Worm (Caenorhabditis elegans) whole organism, young adult: Measurements from ENCODE around the gene K08H2.3.

Experiments
- B0035.1 ChIP-seq: sonication (generic microtip); optimal IDR thresholded peaks from 2 replicates; lab custom pipeline; 2016; ENCODE audit warnings: missing genetic modification characterization, mild to moderate bottlenecking, missing compliant biosample characterization, missing genotype, missing genetic modification reagents
- F49E8.2 ChIP-seq: sonication (generic microtip); optimal IDR thresholded peaks from 3 replicates; lab custom pipeline; 2017; ENCODE audit warnings: missing genetic modification characterization, mild to moderate bottlenecking, missing compliant biosample characterization, antibody characterized with exemption, moderate library complexity; ENCODE audit not compliant: insufficient read depth
- F57A8.1 ChIP-seq: fragments of 200-800 bp; sonication (Bioruptor generic); optimal IDR thresholded peaks from 2 replicates; lab custom pipeline; 2018; ENCODE audit warnings: mild to moderate bottlenecking, missing genetic modification characterization, moderate library complexity, missing compliant biosample characterization
- Y53F4B.3 ChIP-seq: fragments of 200-800 bp; sonication (Bioruptor generic); IDR thresholded peaks from 2 replicates; pipeline ENCODE4 v1.3.6; 2022; ENCODE audit warnings: missing genetic modification reagents, missing genetic modification characterization, missing compliant biosample characterization
- Y53G8AR.9 ChIP-seq: fragments of 200-800 bp; sonication (Bioruptor generic); conservative IDR thresholded peaks from 2 replicates; pipeline ENCODE4 v1.3.6; 2022; ENCODE audit warnings: missing genetic modification reagents, missing genetic modification characterization, missing compliant biosample characterization
- Y79H2A.3 ChIP-seq: fragments of 200-800 bp; sonication (Bioruptor generic); conservative IDR thresholded peaks from 2 replicates; pipeline ENCODE4 v1.3.6; 2022; ENCODE audit warnings: missing genetic modification reagents, missing genetic modification characterization, missing compliant biosample characterization
- ZK185.1 ChIP-seq: sonication (generic microtip); optimal IDR thresholded peaks from 2 replicates; lab custom pipeline; 2016; ENCODE audit warnings: mild to moderate bottlenecking, missing genetic modification characterization, missing compliant biosample characterization; ENCODE audit not compliant: poor library complexity, severe bottlenecking
- ama-1 ChIP-seq, 3 experiments: fragments of 150-350 bp in 1 of 3; sonication (generic microtip) in 2 of 3; optimal IDR thresholded peaks; 2 replicates each; lab custom pipeline; 2014 to 2018; ENCODE audit warnings: missing biosample characterization in 2 of 3, missing genetic modification characterization in 2 of 3, missing genetic modification reagents in 2 of 3
- attf-6 ChIP-seq: fragments of 200-800 bp; sonication (Bioruptor generic); IDR thresholded peaks from 2 replicates; pipeline ENCODE4 v1.3.6; 2022; ENCODE audit warnings: missing genetic modification reagents, missing genetic modification characterization, missing compliant biosample characterization
- bed-1 ChIP-seq: fragments of 200-800 bp; sonication (Bioruptor generic); IDR thresholded peaks from 2 replicates; pipeline ENCODE4 v1.3.6; 2022; ENCODE audit warnings: missing genetic modification reagents, missing genetic modification characterization, missing compliant biosample characterization
- cebp-1 ChIP-seq, 2 experiments: fragments of 200-800 bp in 1 of 2; sonication (Bioruptor generic) in 1 of 2; sonication (generic microtip) in 1 of 2; IDR thresholded peaks in 1 of 2; optimal IDR thresholded peaks in 1 of 2; 2 replicates each; pipeline versions ENCODE4 v1.3.6 to Lab custom; 2017 to 2022; ENCODE audit warnings: missing compliant biosample characterization in 2 of 2, missing genetic modification characterization in 2 of 2, mild to moderate bottlenecking in 1 of 2, missing genetic modification reagents in 1 of 2, moderate library complexity in 1 of 2
- ceh-27 ChIP-seq: fragments of 200-800 bp; sonication (Bioruptor generic); optimal IDR thresholded peaks from 2 replicates; lab custom pipeline; 2018; ENCODE audit warnings: mild to moderate bottlenecking, missing genetic modification characterization, moderate library complexity, missing compliant biosample characterization
- ceh-79 ChIP-seq: sonication (generic microtip); optimal IDR thresholded peaks from 2 replicates; lab custom pipeline; 2017; ENCODE audit warnings: mild to moderate bottlenecking, missing genetic modification characterization, missing compliant biosample characterization
- ceh-91 ChIP-seq: fragments of 200-800 bp; sonication (Bioruptor generic); IDR thresholded peaks from 2 replicates; pipeline ENCODE4 v1.3.6; 2022; ENCODE audit warnings: missing genetic modification reagents, missing genetic modification characterization, missing compliant biosample characterization
- dox-1 ChIP-seq: fragments of 200-800 bp; sonication (Bioruptor generic); IDR thresholded peaks from 2 replicates; pipeline ENCODE4 v1.3.6; 2022; ENCODE audit warnings: missing genetic modification reagents, missing genetic modification characterization, missing compliant biosample characterization
- dpff-1 ChIP-seq: sonication (generic microtip); optimal IDR thresholded peaks from 2 replicates; lab custom pipeline; 2017; ENCODE audit warnings: mild to moderate bottlenecking, missing genetic modification characterization, missing compliant biosample characterization
- efl-1 ChIP-seq: fragments of 150-350 bp; optimal IDR thresholded peaks from 2 replicates; lab custom pipeline; 2014; ENCODE audit warnings: missing biosample characterization, missing genetic modification reagents, missing genetic modification characterization
- ekl-4 ChIP-seq: fragments of 200-800 bp; sonication (Bioruptor generic); IDR thresholded peaks from 2 replicates; pipeline ENCODE4 v1.3.6; 2022; ENCODE audit warnings: missing genetic modification reagents, missing genetic modification characterization, missing compliant biosample characterization
- hmg-20 ChIP-seq: fragments of 200-800 bp; sonication (Bioruptor generic); IDR thresholded peaks from 2 replicates; pipeline ENCODE4 v1.3.6; 2022; ENCODE audit warnings: missing genetic modification reagents, missing genetic modification characterization, missing compliant biosample characterization
- hrde-1 ChIP-seq: sonication (generic microtip); optimal IDR thresholded peaks from 2 replicates; lab custom pipeline; 2016; ENCODE audit warnings: missing genetic modification characterization, mild to moderate bottlenecking, missing compliant biosample characterization, moderate library complexity, missing genotype, missing genetic modification reagents, borderline replicate concordance
- lag-1 ChIP-seq: fragments of 200-800 bp; sonication (Bioruptor generic); IDR thresholded peaks from 2 replicates; pipeline ENCODE4 v1.3.6; 2022; ENCODE audit warnings: missing genetic modification reagents, missing genetic modification characterization, missing compliant biosample characterization
- let-607 ChIP-seq, 2 experiments: fragments of 200-800 bp in 1 of 2; sonication (Bioruptor generic) in 1 of 2; sonication (generic microtip) in 1 of 2; optimal IDR thresholded peaks; 2 replicates each; lab custom pipeline; 2016 to 2018; ENCODE audit warnings: mild to moderate bottlenecking in 2 of 2, missing compliant biosample characterization in 2 of 2, missing genetic modification characterization in 2 of 2, moderate library complexity in 2 of 2, missing genotype in 1 of 2
- lsy-27 ChIP-seq: sonication (generic microtip); optimal IDR thresholded peaks from 2 replicates; lab custom pipeline; 2017; ENCODE audit warnings: missing genetic modification characterization, mild to moderate bottlenecking, missing compliant biosample characterization, antibody characterized with exemption, missing genotype, borderline replicate concordance; ENCODE audit not compliant: insufficient read depth
- madf-8 ChIP-seq: fragments of 200-800 bp; sonication (Bioruptor generic); conservative IDR thresholded peaks from 2 replicates; pipeline ENCODE4 v1.3.6; 2022; ENCODE audit warnings: missing genetic modification reagents, missing genetic modification characterization, missing compliant biosample characterization
- mel-28 ChIP-seq: sonication (generic microtip); optimal IDR thresholded peaks from 2 replicates; lab custom pipeline; 2016; ENCODE audit warnings: borderline replicate concordance, mild to moderate bottlenecking, missing genetic modification characterization, missing compliant biosample characterization
- nhr-27 ChIP-seq: fragments of 200-800 bp; sonication (Bioruptor generic); optimal IDR thresholded peaks from 2 replicates; lab custom pipeline; 2018; ENCODE audit warnings: mild to moderate bottlenecking, missing genetic modification characterization, moderate library complexity, missing compliant biosample characterization
- nhr-80 ChIP-seq: sonication (generic microtip); optimal IDR thresholded peaks from 2 replicates; lab custom pipeline; 2016; ENCODE audit warnings: missing genetic modification characterization, missing compliant biosample characterization
- pbrm-1 ChIP-seq: fragments of 200-800 bp; sonication (Bioruptor generic); IDR thresholded peaks from 2 replicates; pipeline ENCODE4 v1.3.6; 2022; ENCODE audit warnings: missing genetic modification reagents, missing genetic modification characterization, missing compliant biosample characterization
- repo-1 ChIP-seq: sonication (generic microtip); optimal IDR thresholded peaks from 2 replicates; lab custom pipeline; 2017; ENCODE audit warnings: mild to moderate bottlenecking, missing genetic modification characterization, missing compliant biosample characterization
- snpc-1.3 ChIP-seq: sonication (generic microtip); optimal IDR thresholded peaks from 2 replicates; lab custom pipeline; 2017; ENCODE audit warnings: missing genetic modification characterization, mild to moderate bottlenecking, missing compliant biosample characterization, antibody characterized with exemption, moderate library complexity, missing genotype, missing genetic modification reagents; ENCODE audit not compliant: insufficient read depth
- snpc-3.4 ChIP-seq: sonication (generic microtip); optimal IDR thresholded peaks from 2 replicates; lab custom pipeline; 2017; ENCODE audit warnings: missing genetic modification characterization, mild to moderate bottlenecking, missing compliant biosample characterization, antibody characterized with exemption, moderate library complexity, missing genotype, missing genetic modification reagents
- sptf-2 ChIP-seq: fragments of 200-800 bp; sonication (Bioruptor generic); optimal IDR thresholded peaks from 2 replicates; lab custom pipeline; 2018; ENCODE audit warnings: mild to moderate bottlenecking, missing genetic modification characterization, missing compliant biosample characterization
- tbp1 ChIP-seq: fragments of 200-800 bp; sonication (Bioruptor generic); optimal IDR thresholded peaks from 2 replicates; lab custom pipeline; 2018; ENCODE audit warnings: mild to moderate bottlenecking, missing genetic modification characterization, missing compliant biosample characterization
- tbx-9 ChIP-seq: sonication (generic microtip); optimal IDR thresholded peaks from 2 replicates; lab custom pipeline; 2016; ENCODE audit warnings: borderline replicate concordance, missing genetic modification characterization, inconsistent platforms, missing compliant biosample characterization
- unc-62 ChIP-seq: fragments of 150-350 bp; optimal IDR thresholded peaks from 2 replicates; lab custom pipeline; 2014; ENCODE audit warnings: missing biosample characterization, missing genetic modification reagents, missing genetic modification characterization
- zim-3 ChIP-seq: sonication (generic microtip); optimal IDR thresholded peaks from 2 replicates; lab custom pipeline; 2017; ENCODE audit warnings: mild to moderate bottlenecking, missing genetic modification characterization, moderate library complexity, missing compliant biosample characterization
- ztf-18 ChIP-seq: sonication (generic microtip); optimal IDR thresholded peaks from 2 replicates; lab custom pipeline; 2016; ENCODE audit warnings: missing genotype, mild to moderate bottlenecking, missing genetic modification characterization, missing compliant biosample characterization
- ztf-22 ChIP-seq: fragments of 200-800 bp; sonication (Bioruptor generic); optimal IDR thresholded peaks from 2 replicates; lab custom pipeline; 2018; ENCODE audit warnings: mild to moderate bottlenecking, missing genetic modification characterization, moderate library complexity, missing compliant biosample characterization
- ztf-28 ChIP-seq: fragments of 200-800 bp; sonication (Bioruptor generic); IDR thresholded peaks from 2 replicates; pipeline ENCODE4 v1.3.6; 2022; ENCODE audit warnings: missing genetic modification reagents, missing genetic modification characterization, missing compliant biosample characterization

Gene K08H2.3

ce11 chrX:13216802-13217201 lies 20.4 kb upstream of the K08H2.3 start, which contains the start of gene R12H7.4:
R12H7.4 (plus strand) TSS chrX:13217102.
- no peak for TF ChIP-seq ztf-18 (tag; lab: Kevin White, UChicago)
- TF ChIP-seq bed-1 (GFP tag; lab: Robert Waterston, UW): no peak
- TF ChIP-seq B0035.1 (tag; lab: Kevin White, UChicago): no peak
- TF ChIP-seq snpc-1.3 (tag; lab: Kevin White, UChicago): no peak
- no peak for TF ChIP-seq attf-6 (GFP tag; lab: Robert Waterston, UW)
- TF ChIP-seq dpff-1: no peak
- TF ChIP-seq F57A8.1 (GFP tag; lab: Kevin White, UChicago): no peak
- no peak for TF ChIP-seq repo-1 (tag; lab: Kevin White, UChicago)
- no peak for TF ChIP-seq snpc-3.4
- no peak for TF ChIP-seq Y53G8AR.9 (GFP tag; lab: Robert Waterston, UW)
- TF ChIP-seq ceh-91 (GFP tag; lab: Robert Waterston, UW): no peak
- TF ChIP-seq pbrm-1 (GFP tag; lab: Robert Waterston, UW): no peak
- TF ChIP-seq tbx-9 (tag; lab: Kevin White, UChicago): no peak
- no peak for TF ChIP-seq mel-28 (tag; lab: Kevin White, UChicago)

ce11 chrX:13217940-13218339 lies 19.3 kb upstream of the K08H2.3 start:
- TF ChIP-seq Y79H2A.3 (GFP tag; lab: Robert Waterston, UW): no peak

- TF ChIP-seq ceh-27 (peak; percentile 33), Y53F4B.3 (GFP tag; lab: Robert Waterston, UW) (no peak), F49E8.2 (tag; lab: Kevin White, UChicago) (no peak), ztf-28 (GFP tag; lab: Robert Waterston, UW) (no peak)
Observed at ce11 chrX:13220609-13221008, 16.6 kb upstream of the K08H2.3 start.

- TF ChIP-seq lsy-27 (no peak), nhr-80 (tag; lab: Kevin White, UChicago) (peak; percentile 85), dox-1 (peak; percentile 51), lag-1 (GFP tag; lab: Robert Waterston, UW) (no peak), cebp-1 (GFP tag; IDR thresholded peaks at IDR 0.05; lab: Robert Waterston, UW) (no peak; the same call in 1 of the 2 replicates), cebp-1 (tag; optimal IDR thresholded peaks at IDR 0.05; lab: Kevin White, UChicago) (peak; percentile 36), ztf-22 (GFP tag; lab: Kevin White, UChicago) (peak; percentile 13), unc-62 (GFP tag; lab: Kevin White, UChicago) (peak; percentile 84), tbp1 (GFP tag; lab: Kevin White, UChicago) (peak; percentile 3), let-607 (tag; optimal IDR thresholded peaks at IDR 0.05; lab: Kevin White, UChicago) (peak in 1 of 2 experiments; percentile 33)
Observed at ce11 chrX:13221357-13221756, 15.8 kb upstream of the K08H2.3 start, which contains the start of gene asp-4. asp-4 (minus strand) TSS chrX:13221462.

- TF ChIP-seq sptf-2 (GFP tag; lab: Kevin White, UChicago) (no peak), madf-8 (GFP tag; lab: Robert Waterston, UW) (no peak), nhr-27 (no peak), zim-3 (tag; lab: Kevin White, UChicago) (no peak), efl-1 (GFP tag; lab: Kevin White, UChicago) (no peak), ceh-79 (tag; lab: Kevin White, UChicago) (no peak), pbrm-1 (GFP tag; lab: Robert Waterston, UW) (no peak), ZK185.1 (tag; lab: Kevin White, UChicago) (no peak), hmg-20 (GFP tag; lab: Robert Waterston, UW) (no peak), ama-1 (optimal IDR thresholded peaks at IDR 0.05; lab: Kevin White, UChicago) (no peak), ama-1 (GFP tag; optimal IDR thresholded peaks at IDR 0.05; lab: Kevin White, UChicago) (no peak), unc-62 (GFP tag; lab: Kevin White, UChicago) (no peak), Y79H2A.3 (GFP tag; lab: Robert Waterston, UW) (no peak), ekl-4 (GFP tag; lab: Robert Waterston, UW) (no peak), hrde-1 (tag; lab: Kevin White, UChicago) (no peak)
- TF ChIP-seq, all 124 proteins: peak for 0
Observed at ce11 chrX:13223437-13223836, 13.8 kb upstream of the K08H2.3 start, which contains the start of gene skr-20. skr-20 (minus strand) TSS chrX:13223537.
